Fruit fly (Drosophila melanogaster) S2 (cell line): ENCODE data around the gene ZnT63C.

Experiments
- CG8478 ChIP-seq: fragments of >200 bp; optimal IDR thresholded peaks from 2 replicates; lab custom pipeline; 2018
- CTCF ChIP-seq, 2 experiments: fragments of >200 bp; optimal IDR thresholded peaks; 2 replicates each; lab custom pipeline; 2018

DNA sequence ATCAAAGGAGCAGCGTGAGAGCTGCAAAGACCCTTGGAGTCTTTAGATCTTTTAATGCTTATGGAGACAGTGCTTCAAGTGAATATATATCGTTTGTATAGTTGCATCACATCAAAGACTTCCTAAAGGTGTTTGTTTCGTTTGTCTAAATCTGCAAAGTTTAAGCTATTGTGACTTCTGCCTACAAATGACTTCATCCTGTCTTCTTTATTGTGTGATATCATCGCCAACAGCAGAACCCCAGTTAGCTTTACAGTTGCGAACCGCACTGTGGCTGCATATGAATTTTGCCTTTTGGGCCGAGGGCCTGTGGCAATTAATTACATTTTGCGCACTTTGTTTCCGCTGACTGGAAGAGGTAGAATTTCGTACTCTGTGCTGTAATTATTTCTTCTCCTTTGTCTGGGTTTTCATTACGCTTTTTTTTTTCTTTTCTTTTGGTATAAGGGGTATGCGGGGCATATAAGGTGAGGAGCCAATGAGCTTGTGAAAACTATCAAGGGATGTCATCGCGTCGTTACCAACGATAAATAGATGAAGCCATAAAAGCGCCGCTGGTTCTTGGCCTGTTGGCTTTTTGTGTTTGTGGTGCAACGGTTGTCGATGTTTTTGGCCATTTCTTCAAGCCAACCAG lies 38.9 kb downstream of the ZnT63C start:
- no peak for TF ChIP-seq CTCF (optimal IDR thresholded peaks at IDR 0.05; lab: Kevin White, UChicago)
- no peak for TF ChIP-seq CG8478 (lab: Kevin White, UChicago)
